Worm (Caenorhabditis elegans) whole organism, late embryonic: ENCODE results near the gene Y37H2A.13.

Source experiments
- C08G9.2 ChIP-seq: sonication (generic microtip); optimal IDR thresholded peaks from 2 replicates; lab custom pipeline; 2016; ENCODE audit warnings: mild to moderate bottlenecking, missing genetic modification characterization, moderate library complexity, missing compliant biosample characterization
- F13H6.1 ChIP-seq: sonication (generic microtip); optimal IDR thresholded peaks from 2 replicates; lab custom pipeline; 2016; ENCODE audit warnings: missing genetic modification characterization, missing compliant biosample characterization
- K09A11.1 ChIP-seq: sonication (generic microtip); optimal IDR thresholded peaks from 2 replicates; lab custom pipeline; 2017; ENCODE audit warnings: antibody characterized with exemption, mild to moderate bottlenecking, missing genetic modification characterization, missing compliant biosample characterization; ENCODE audit not compliant: insufficient read depth
- Y22D7AL.16 ChIP-seq: sonication (generic microtip); optimal IDR thresholded peaks from 2 replicates; lab custom pipeline; 2016; ENCODE audit warnings: missing genetic modification characterization, missing compliant biosample characterization
- ceh-14 ChIP-seq: sonication (generic microtip); optimal IDR thresholded peaks from 2 replicates; lab custom pipeline; 2016; ENCODE audit warnings: missing genotype, missing genetic modification characterization, missing compliant biosample characterization
- ceh-18 ChIP-seq: sonication (generic microtip); optimal IDR thresholded peaks from 2 replicates; lab custom pipeline; 2016; ENCODE audit warnings: missing genetic modification characterization, missing compliant biosample characterization
- ceh-24 ChIP-seq: sonication (generic microtip); optimal IDR thresholded peaks from 2 replicates; lab custom pipeline; 2016; ENCODE audit warnings: mild to moderate bottlenecking, missing genetic modification characterization, missing compliant biosample characterization
- ceh-30 ChIP-seq: fragments of 150-350 bp; optimal IDR thresholded peaks from 2 replicates; lab custom pipeline; 2014; ENCODE audit warnings: missing biosample characterization, missing genetic modification characterization
- ceh-31 ChIP-seq: sonication (generic microtip); optimal IDR thresholded peaks from 2 replicates; lab custom pipeline; 2016; ENCODE audit warnings: missing genetic modification characterization, missing compliant biosample characterization
- ceh-34 ChIP-seq: sonication (generic microtip); optimal IDR thresholded peaks from 2 replicates; lab custom pipeline; 2016; ENCODE audit warnings: mild to moderate bottlenecking, missing genetic modification characterization, missing compliant biosample characterization
- ceh-45 ChIP-seq: fragments of 200-800 bp; sonication (Bioruptor generic); IDR thresholded peaks from 2 replicates; pipeline ENCODE4 v1.3.6; 2022; ENCODE audit warnings: missing genetic modification reagents, missing genetic modification characterization, missing compliant biosample characterization
- che-1 ChIP-seq: sonication (generic microtip); optimal IDR thresholded peaks from 2 replicates; lab custom pipeline; 2016; ENCODE audit warnings: mild to moderate bottlenecking, missing genetic modification characterization, missing compliant biosample characterization
- elt-2 ChIP-seq: sonication (generic microtip); optimal IDR thresholded peaks from 2 replicates; lab custom pipeline; 2016; ENCODE audit warnings: missing genetic modification reagents, missing genetic modification characterization, missing compliant biosample characterization
- ets-4 ChIP-seq: sonication (generic microtip); optimal IDR thresholded peaks from 2 replicates; lab custom pipeline; 2016; ENCODE audit warnings: missing genetic modification characterization, missing compliant biosample characterization
- eyg-1 ChIP-seq: sonication (generic microtip); optimal IDR thresholded peaks from 2 replicates; lab custom pipeline; 2016; ENCODE audit warnings: missing genotype, missing genetic modification characterization, missing compliant biosample characterization
- fax-1 ChIP-seq: sonication (generic microtip); optimal IDR thresholded peaks from 2 replicates; lab custom pipeline; 2016; ENCODE audit warnings: missing genotype, missing genetic modification characterization, missing compliant biosample characterization
- fkh-10 ChIP-seq: fragments of 150-350 bp; optimal IDR thresholded peaks from 2 replicates; lab custom pipeline; 2014; ENCODE audit warnings: missing biosample characterization, missing genetic modification reagents, missing genetic modification characterization
- gmeb-2 ChIP-seq: sonication (generic microtip); optimal IDR thresholded peaks from 2 replicates; lab custom pipeline; 2016; ENCODE audit warnings: missing genetic modification characterization, inconsistent platforms, missing compliant biosample characterization
- hlh-30 ChIP-seq: sonication (generic microtip); optimal IDR thresholded peaks from 2 replicates; lab custom pipeline; 2017; ENCODE audit warnings: antibody characterized with exemption, missing genetic modification characterization, missing compliant biosample characterization; ENCODE audit not compliant: insufficient read depth
- hlh-6 ChIP-seq: sonication (generic microtip); optimal IDR thresholded peaks from 2 replicates; lab custom pipeline; 2016; ENCODE audit warnings: missing genotype, missing genetic modification characterization, missing compliant biosample characterization
- hlh-8 ChIP-seq: sonication (generic microtip); optimal IDR thresholded peaks from 2 replicates; lab custom pipeline; 2016; ENCODE audit warnings: missing genotype, missing genetic modification characterization, missing compliant biosample characterization
- mec-3 ChIP-seq: sonication (generic microtip); optimal IDR thresholded peaks from 2 replicates; lab custom pipeline; 2016; ENCODE audit warnings: borderline replicate concordance, missing genetic modification characterization, missing compliant biosample characterization
- nhr-11 ChIP-seq: fragments of 150-350 bp; optimal IDR thresholded peaks from 2 replicates; lab custom pipeline; 2014; ENCODE audit warnings: missing biosample characterization, missing genetic modification characterization
- npax-4 ChIP-seq: sonication (generic microtip); optimal IDR thresholded peaks from 2 replicates; lab custom pipeline; 2016; ENCODE audit warnings: missing genetic modification characterization, missing compliant biosample characterization
- odd-2 ChIP-seq: sonication (generic microtip); optimal IDR thresholded peaks from 2 replicates; lab custom pipeline; 2017; ENCODE audit warnings: antibody characterized with exemption, mild to moderate bottlenecking, missing genetic modification characterization, missing compliant biosample characterization
- pha-4 ChIP-seq: fragments of 150-350 bp; optimal IDR thresholded peaks from 2 replicates; lab custom pipeline; 2018; ENCODE audit warnings: missing biosample characterization, missing genetic modification reagents, missing genetic modification characterization
- pqm-1 ChIP-seq: sonication (generic microtip); optimal IDR thresholded peaks from 2 replicates; lab custom pipeline; 2016; ENCODE audit warnings: missing genetic modification characterization, missing compliant biosample characterization
- pros-1 ChIP-seq: fragments of 150-350 bp; optimal IDR thresholded peaks from 2 replicates; lab custom pipeline; 2014; ENCODE audit warnings: missing biosample characterization, missing genetic modification reagents, missing genetic modification characterization
- rnt-1 ChIP-seq: sonication (generic microtip); optimal IDR thresholded peaks from 2 replicates; lab custom pipeline; 2016; ENCODE audit warnings: missing genetic modification characterization, missing compliant biosample characterization
- sox-2 ChIP-seq: fragments of 200-800 bp; sonication (Bioruptor generic); IDR thresholded peaks from 2 replicates; pipeline ENCODE4 v1.3.6; 2022; ENCODE audit warnings: missing genetic modification reagents, missing genetic modification characterization, missing compliant biosample characterization
- sox-4 ChIP-seq: sonication (generic microtip); optimal IDR thresholded peaks from 2 replicates; lab custom pipeline; 2017; ENCODE audit warnings: mild to moderate bottlenecking, missing genetic modification characterization, inconsistent platforms, missing compliant biosample characterization
- tbx-2 ChIP-seq: sonication (generic microtip); optimal IDR thresholded peaks from 2 replicates; lab custom pipeline; 2016; ENCODE audit warnings: missing genetic modification characterization, missing compliant biosample characterization
- tbx-7 ChIP-seq: sonication (generic microtip); optimal IDR thresholded peaks from 2 replicates; lab custom pipeline; 2016; ENCODE audit warnings: missing genotype, missing genetic modification characterization, missing compliant biosample characterization
- unc-42 ChIP-seq: sonication (generic microtip); optimal IDR thresholded peaks from 2 replicates; lab custom pipeline; 2016; ENCODE audit warnings: missing genotype, missing genetic modification characterization, missing compliant biosample characterization
- unc-55 ChIP-seq: sonication (generic microtip); optimal IDR thresholded peaks from 2 replicates; lab custom pipeline; 2017; ENCODE audit warnings: missing biosample characterization, missing genetic modification reagents, missing genetic modification characterization

Gene Y37H2A.13

DNA sequence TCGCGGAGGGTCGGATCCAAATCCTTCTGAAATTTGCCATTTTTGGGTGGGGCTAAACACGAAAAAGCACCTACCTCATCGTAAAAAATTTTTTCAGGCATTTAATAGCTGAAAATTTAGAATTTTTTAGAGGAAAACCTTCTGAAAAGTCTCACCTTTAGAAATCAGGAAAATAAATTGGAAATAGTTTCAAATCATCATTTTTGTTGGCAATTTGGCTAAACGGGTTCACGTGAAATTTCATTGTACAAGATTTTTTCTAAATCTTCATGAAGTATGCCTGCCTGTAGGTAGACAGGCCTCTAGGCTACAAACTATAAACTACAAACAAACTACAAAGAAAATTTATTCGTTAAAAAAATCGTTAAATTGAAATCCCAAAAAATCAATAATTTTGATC lies 25.6 kb downstream of the Y37H2A.13 start, which contains the start of gene C14A6.7:
Gene C14A6.7, minus strand, starts transcription at position 101 of the 400 bp plus-strand sequence.
- TF ChIP-seq pqm-1 (no peak), eyg-1 (tag; lab: Kevin White, UChicago) (no peak), tbx-7 (tag; lab: Kevin White, UChicago) (no peak), che-1 (tag; lab: Kevin White, UChicago) (no peak), odd-2 (tag; lab: Kevin White, UChicago) (no peak), pha-4 (tag; lab: Kevin White, UChicago) (no peak), ceh-45 (GFP tag; lab: Robert Waterston, UW) (no peak), hlh-8 (tag; lab: Kevin White, UChicago) (no peak), ceh-30 (no peak), ceh-14 (tag; lab: Kevin White, UChicago) (no peak), K09A11.1 (tag; lab: Kevin White, UChicago) (no peak), elt-2 (tag; lab: Kevin White, UChicago) (no peak), hlh-30 (tag; lab: Kevin White, UChicago) (no peak), ceh-34 (tag; lab: Kevin White, UChicago) (no peak), fax-1 (no peak), hlh-6 (tag; lab: Kevin White, UChicago) (no peak), C08G9.2 (tag; lab: Kevin White, UChicago) (no peak), ceh-31 (tag; lab: Kevin White, UChicago) (no peak), Y22D7AL.16 (no peak), F13H6.1 (tag; lab: Kevin White, UChicago) (no peak)

DNA sequence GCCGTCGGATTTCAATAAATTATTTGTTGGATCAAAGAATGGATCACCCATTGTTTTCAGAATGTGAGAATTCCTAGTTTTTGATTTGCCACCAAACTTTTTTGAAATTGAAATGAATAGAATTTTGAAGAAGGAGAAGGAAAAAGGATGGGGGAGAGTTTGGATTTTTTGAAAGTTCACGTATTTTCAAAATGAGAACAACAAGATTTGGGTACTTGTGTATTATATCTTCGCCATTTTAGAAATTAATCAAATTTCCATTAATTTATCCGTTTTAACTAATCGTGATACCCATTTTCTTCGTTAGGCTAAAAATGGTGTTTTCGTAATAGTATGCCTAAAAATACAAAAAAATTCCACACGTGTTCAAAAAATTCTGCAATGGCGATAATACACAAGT lies 28.9 kb downstream of the Y37H2A.13 start, which contains the start of gene C14A6.8:
Gene C14A6.8, minus strand, starts transcription at position 101 of the 400 bp plus-strand sequence.
- no peak for TF ChIP-seq pqm-1

DNA sequence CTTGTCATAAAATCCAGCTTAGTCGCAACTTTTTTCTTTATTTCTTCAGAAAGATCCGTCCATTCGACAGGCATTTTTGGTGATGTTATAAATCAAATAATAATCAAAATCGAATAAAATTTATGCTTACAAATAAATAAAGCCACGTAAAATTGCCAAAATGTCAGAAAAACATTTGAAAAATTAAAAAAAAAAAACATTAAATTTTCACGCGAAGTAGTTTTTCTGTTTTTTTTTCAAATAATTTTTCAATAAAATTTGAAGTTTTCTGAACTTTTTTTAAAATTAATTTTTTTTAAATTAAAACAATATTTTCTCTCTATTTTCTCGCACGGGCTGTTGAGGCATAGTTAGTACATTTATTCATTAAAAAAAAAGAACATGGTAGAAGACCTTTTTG lies 36.0 kb downstream of the Y37H2A.13 start, which contains the start of gene C31G12.4:
Gene C31G12.4, minus strand, starts transcription at position 101 of the 400 bp plus-strand sequence.
- TF ChIP-seq odd-2 (tag; lab: Kevin White, UChicago) (no peak), F13H6.1 (tag; lab: Kevin White, UChicago) (no peak), fax-1 (no peak), gmeb-2 (tag; lab: Kevin White, UChicago) (no peak), npax-4 (tag; lab: Kevin White, UChicago) (no peak), pqm-1 (no peak), unc-42 (tag; lab: Kevin White, UChicago) (no peak), ceh-14 (tag; lab: Kevin White, UChicago) (no peak), unc-55 (GFP tag; lab: Kevin White, UChicago) (no peak), ceh-18 (no peak)
- TF ChIP-seq, all 69 proteins: peak for 0

DNA sequence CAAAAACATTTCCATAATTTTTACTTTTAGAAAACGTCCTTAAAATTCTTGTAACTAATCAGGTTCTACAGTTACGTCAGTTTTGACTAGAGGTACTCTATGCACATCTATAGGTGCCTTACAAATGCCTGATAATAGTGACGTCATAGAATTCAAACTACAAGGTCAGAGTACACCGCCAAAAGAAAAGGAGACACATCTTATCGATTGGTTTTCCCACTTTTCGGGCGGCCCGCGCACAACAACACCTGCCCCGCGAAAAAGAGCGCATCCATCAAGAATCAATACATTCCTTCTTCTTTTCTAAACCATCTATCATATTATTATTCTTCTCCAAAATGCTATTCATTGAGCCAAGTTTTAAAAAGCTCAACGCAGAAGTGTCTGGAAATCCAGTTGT lies 37.0 kb downstream of the Y37H2A.13 start, which contains the start of gene C31G12.1:
Gene C31G12.1, plus strand, starts transcription at position 301 of the 400 bp plus-strand sequence.
- no peak for TF ChIP-seq mec-3 (tag; lab: Kevin White, UChicago)
- TF ChIP-seq che-1 (tag; lab: Kevin White, UChicago) = no peak
- TF ChIP-seq fkh-10 (GFP tag; lab: Kevin White, UChicago) = no peak
- TF ChIP-seq ceh-45 (GFP tag; lab: Robert Waterston, UW) = no peak
- TF ChIP-seq sox-4 = no peak
- TF ChIP-seq rnt-1 (tag; lab: Kevin White, UChicago) = no peak
- TF ChIP-seq ets-4 (tag; lab: Kevin White, UChicago) = no peak
- TF ChIP-seq odd-2 (tag; lab: Kevin White, UChicago) = no peak
- no peak for TF ChIP-seq pros-1 (tag; lab: Kevin White, UChicago)
- TF ChIP-seq ceh-24 (tag; lab: Kevin White, UChicago) = no peak
- TF ChIP-seq nhr-11 (tag; lab: Kevin White, UChicago) = no peak
- no peak for TF ChIP-seq hlh-8 (tag; lab: Kevin White, UChicago)
- TF ChIP-seq sox-2 (GFP tag; lab: Robert Waterston, UW) = no peak
- no peak for TF ChIP-seq gmeb-2 (tag; lab: Kevin White, UChicago)
- no peak for TF ChIP-seq hlh-30 (tag; lab: Kevin White, UChicago)
- no peak for TF ChIP-seq tbx-2 (tag; lab: Kevin White, UChicago)
